Fruit fly (Drosophila melanogaster): ENCODE data around the gene CG33700.

The CG33700 gene

dm6 chr3L:9525444-9525843 lies at the start of gene CG33700:
Gene CG33700 (minus strand): TSS chr3L:9525544.
- no peak for TF ChIP-seq CG5204 (GFP tag; optimal IDR thresholded peaks at IDR 0.05)
- no peak for TF ChIP-seq tj (GFP tag; optimal IDR thresholded peaks at IDR 0.05)
- no peak for TF ChIP-seq cic (GFP tag; optimal IDR thresholded peaks at IDR 0.05)

DNA sequence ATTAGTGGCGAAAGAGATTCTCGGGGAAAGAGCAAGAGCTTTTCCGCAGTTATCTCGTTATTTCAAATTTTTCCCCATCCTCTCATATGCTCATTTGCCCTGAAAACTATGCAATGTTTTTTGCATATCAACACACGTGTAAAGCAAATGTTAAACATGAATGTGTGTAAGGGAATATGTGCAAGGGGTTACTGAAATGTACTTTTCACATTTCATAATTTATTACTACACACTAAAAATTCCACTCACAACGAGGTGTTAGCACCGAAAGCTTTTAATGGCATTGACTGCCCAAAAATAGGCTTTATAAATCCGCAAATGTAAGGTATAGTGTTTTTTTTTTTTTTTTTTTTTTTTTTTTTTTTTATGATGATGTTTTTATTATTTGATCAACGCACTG lies 46.3 kb upstream of the CG33700 start:
- TF ChIP-seq Hr96 (GFP tag; optimal IDR thresholded peaks at IDR 0.05), result no peak

dm6 chr3L:9569849-9570248 lies 44.5 kb upstream of the CG33700 start:
- TF ChIP-seq kay (GFP tag; ENCODE audit: borderline replicate concordance) (no peak), CG33017 (tag; optimal IDR thresholded peaks at IDR 0.05) (no peak), CG7101 (tag; optimal IDR thresholded peaks at IDR 0.05) (no peak), CG11617 (GFP tag; optimal IDR thresholded peaks at IDR 0.05) (no peak), CG7045 (GFP tag; optimal IDR thresholded peaks at IDR 0.05) (no peak), pad (GFP tag; optimal IDR thresholded peaks at IDR 0.05) (no peak), toe (GFP tag; optimal IDR thresholded peaks at IDR 0.05) (no peak), CG1620 (GFP tag; optimal IDR thresholded peaks at IDR 0.05) (no peak), tj (GFP tag; optimal IDR thresholded peaks at IDR 0.05) (no peak), bab1 (GFP tag; optimal IDR thresholded peaks at IDR 0.05) (no peak), CG5204 (GFP tag; optimal IDR thresholded peaks at IDR 0.05) (no peak), cnc (optimal IDR thresholded peaks at IDR 0.05) (no peak), ovo (GFP tag; optimal IDR thresholded peaks at IDR 0.05) (no peak), Clk (GFP tag; optimal IDR thresholded peaks at IDR 0.05) (no peak), cic (GFP tag; optimal IDR thresholded peaks at IDR 0.05) (no peak), Hr96 (GFP tag; optimal IDR thresholded peaks at IDR 0.05) (no peak)

DNA sequence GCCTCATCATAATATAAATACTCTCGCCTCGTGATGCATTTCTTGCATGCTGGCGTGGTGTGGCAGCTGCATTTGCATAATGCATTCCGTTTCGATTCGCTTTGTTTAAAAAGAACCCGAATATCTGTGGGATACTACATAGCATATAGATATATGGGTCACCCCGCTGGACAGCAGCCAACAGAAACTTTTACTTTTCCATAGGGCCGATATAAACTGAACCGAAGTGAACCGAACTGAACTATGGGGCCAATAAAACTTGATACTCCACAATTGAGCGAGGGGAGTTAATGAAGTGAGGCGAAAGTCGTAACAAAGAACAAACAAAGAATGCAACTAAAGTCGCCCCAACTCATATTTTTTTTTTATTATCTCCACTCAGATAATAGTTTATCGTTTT lies 43.9 kb upstream of the CG33700 start:
- no peak for TF ChIP-seq kay (GFP tag; ENCODE audit: borderline replicate concordance)
- no peak for TF ChIP-seq CG7101 (tag; optimal IDR thresholded peaks at IDR 0.05)
- no peak for TF ChIP-seq CG14711 (tag; optimal IDR thresholded peaks at IDR 0.05)
- no peak for TF ChIP-seq Hr96 (GFP tag; optimal IDR thresholded peaks at IDR 0.05)
- TF ChIP-seq Crg-1 (GFP tag; optimal IDR thresholded peaks at IDR 0.05), result no peak
- TF ChIP-seq cnc (optimal IDR thresholded peaks at IDR 0.05), result no peak
- no peak for TF ChIP-seq CG11617 (GFP tag; optimal IDR thresholded peaks at IDR 0.05)
- no peak for TF ChIP-seq toe (GFP tag; optimal IDR thresholded peaks at IDR 0.05)
- no peak for TF ChIP-seq tj (GFP tag; optimal IDR thresholded peaks at IDR 0.05)
- no peak for TF ChIP-seq cic (GFP tag; optimal IDR thresholded peaks at IDR 0.05)
- no peak for TF ChIP-seq CG33017 (tag; optimal IDR thresholded peaks at IDR 0.05)
- TF ChIP-seq pad (GFP tag; optimal IDR thresholded peaks at IDR 0.05), result no peak

DNA sequence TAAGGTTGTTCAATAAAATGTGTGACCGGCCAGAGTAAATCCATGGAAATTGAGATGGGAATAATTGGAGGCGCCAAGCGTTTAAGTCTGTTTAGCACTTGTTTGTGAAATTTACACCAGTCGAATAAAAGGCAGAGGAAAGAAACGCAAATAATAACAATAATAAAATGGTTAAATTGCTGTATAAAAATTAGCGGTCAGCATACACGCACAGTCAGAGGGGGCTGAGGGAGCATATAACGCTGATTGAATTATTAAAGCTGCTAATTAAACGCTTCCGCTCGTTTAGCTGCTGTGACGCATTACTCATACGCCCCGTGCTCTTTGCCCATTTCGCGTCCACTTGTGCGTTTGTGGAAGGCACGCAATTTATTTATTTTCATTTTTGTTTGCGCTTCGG lies 42.4 kb upstream of the CG33700 start:
- no peak for TF ChIP-seq bab1 (GFP tag; optimal IDR thresholded peaks at IDR 0.05)
- TF ChIP-seq Hr96 (GFP tag; optimal IDR thresholded peaks at IDR 0.05), result no peak
- TF ChIP-seq cic (GFP tag; optimal IDR thresholded peaks at IDR 0.05), result no peak
- no peak for TF ChIP-seq ovo (GFP tag; optimal IDR thresholded peaks at IDR 0.05)
- TF ChIP-seq cnc (optimal IDR thresholded peaks at IDR 0.05), result no peak
- TF ChIP-seq pad (GFP tag; optimal IDR thresholded peaks at IDR 0.05), result no peak
- no peak for TF ChIP-seq CG7045 (GFP tag; optimal IDR thresholded peaks at IDR 0.05)
- TF ChIP-seq Crg-1 (GFP tag; optimal IDR thresholded peaks at IDR 0.05), result no peak
- no peak for TF ChIP-seq CG7101 (tag; optimal IDR thresholded peaks at IDR 0.05)
- TF ChIP-seq Mnt (GFP tag; optimal IDR thresholded peaks at IDR 0.05), result no peak
- TF ChIP-seq CG14711 (tag; optimal IDR thresholded peaks at IDR 0.05), result no peak
- no peak for TF ChIP-seq tj (GFP tag; optimal IDR thresholded peaks at IDR 0.05)
- no peak for TF ChIP-seq CG11617 (GFP tag; optimal IDR thresholded peaks at IDR 0.05)
- TF ChIP-seq kay (GFP tag; ENCODE audit: borderline replicate concordance), result no peak
- TF ChIP-seq CG5204 (GFP tag; optimal IDR thresholded peaks at IDR 0.05), result no peak
- no peak for TF ChIP-seq CG33017 (tag; optimal IDR thresholded peaks at IDR 0.05)

DNA sequence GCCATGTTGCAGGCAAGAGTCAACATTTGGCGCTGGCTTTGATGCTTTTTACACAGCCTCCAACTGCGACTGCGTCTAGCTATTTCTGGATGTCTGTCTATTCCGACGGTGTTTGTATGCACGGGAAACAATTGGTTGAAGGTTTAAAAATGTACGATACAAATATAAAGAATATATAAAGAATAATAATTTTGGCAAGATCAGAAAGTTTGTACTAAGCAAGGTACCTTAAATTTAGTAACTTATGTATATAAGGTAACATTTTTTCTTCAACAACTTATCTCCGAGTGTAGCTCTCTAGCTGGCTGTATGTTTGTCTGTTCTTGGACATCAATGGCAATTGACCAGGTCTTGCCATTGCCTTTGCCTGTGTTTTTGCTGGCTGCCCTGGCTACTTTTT lies 41.5 kb upstream of the CG33700 start:
- no peak for TF ChIP-seq cnc (optimal IDR thresholded peaks at IDR 0.05)

DNA sequence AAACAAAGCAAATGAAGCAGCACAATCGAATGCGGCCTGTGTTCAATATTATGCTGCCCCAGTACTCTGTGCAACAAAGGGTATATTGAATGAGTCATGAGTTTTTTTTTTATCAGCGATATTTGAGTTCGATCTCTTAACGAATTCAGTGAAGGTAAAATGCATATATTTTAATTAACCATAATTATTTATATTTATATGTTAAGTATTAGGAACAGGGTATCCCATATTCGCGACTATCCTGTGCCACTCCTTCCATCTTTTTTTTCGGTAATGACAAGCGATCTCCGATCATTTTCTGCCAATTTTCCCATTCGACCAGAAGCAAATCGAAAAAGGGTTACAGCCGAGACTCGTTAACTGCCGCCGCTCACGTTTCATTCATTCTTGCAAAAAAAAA lies 33.7 kb upstream of the CG33700 start:
- TF ChIP-seq ovo (GFP tag; optimal IDR thresholded peaks at IDR 0.05) (no peak), Clk (GFP tag; optimal IDR thresholded peaks at IDR 0.05) (no peak), cnc (optimal IDR thresholded peaks at IDR 0.05) (no peak), cic (GFP tag; optimal IDR thresholded peaks at IDR 0.05) (no peak), toe (GFP tag; optimal IDR thresholded peaks at IDR 0.05) (no peak), CG1620 (GFP tag; optimal IDR thresholded peaks at IDR 0.05) (no peak), CG12768 (GFP tag; optimal IDR thresholded peaks at IDR 0.05) (no peak)

dm6 chr3L:9556666-9557065 lies 31.3 kb upstream of the CG33700 start:
- TF ChIP-seq tj (GFP tag; optimal IDR thresholded peaks at IDR 0.05) (no peak), Hr96 (GFP tag; optimal IDR thresholded peaks at IDR 0.05) (no peak), CG12768 (GFP tag; optimal IDR thresholded peaks at IDR 0.05) (no peak), CG5204 (GFP tag; optimal IDR thresholded peaks at IDR 0.05) (no peak), cic (GFP tag; optimal IDR thresholded peaks at IDR 0.05) (no peak), ovo (GFP tag; optimal IDR thresholded peaks at IDR 0.05) (no peak), CG11617 (GFP tag; optimal IDR thresholded peaks at IDR 0.05) (no peak), toe (GFP tag; optimal IDR thresholded peaks at IDR 0.05) (no peak), bab1 (GFP tag; optimal IDR thresholded peaks at IDR 0.05) (no peak), CG14711 (tag; optimal IDR thresholded peaks at IDR 0.05) (no peak), Crg-1 (GFP tag; optimal IDR thresholded peaks at IDR 0.05) (no peak), CG7045 (GFP tag; optimal IDR thresholded peaks at IDR 0.05) (no peak), CG1620 (GFP tag; optimal IDR thresholded peaks at IDR 0.05) (no peak), CG33017 (tag; optimal IDR thresholded peaks at IDR 0.05) (no peak)

Data from whole organism, adult.